Worm (Caenorhabditis elegans) whole organism, L1 larva: ENCODE results near the gene clec-258.

Experiments used
- C16A3.4 ChIP-seq: fragments of 150-350 bp; optimal IDR thresholded peaks from 2 replicates; lab custom pipeline; 2014; ENCODE audit warnings: missing biosample characterization, missing genetic modification characterization
- aha-1 ChIP-seq: fragments of 150-350 bp; optimal IDR thresholded peaks from 2 replicates; lab custom pipeline; 2014; ENCODE audit warnings: missing biosample characterization, missing genetic modification characterization
- aly-2 ChIP-seq: fragments of 150-350 bp; optimal IDR thresholded peaks from 2 replicates; lab custom pipeline; 2014; ENCODE audit warnings: missing biosample characterization, missing genetic modification characterization
- blmp-1 ChIP-seq: fragments of 150-350 bp; optimal IDR thresholded peaks from 2 replicates; lab custom pipeline; 2014; ENCODE audit warnings: missing biosample characterization, missing genetic modification characterization
- ceh-8 ChIP-seq: fragments of 200-800 bp; sonication (Bioruptor generic); optimal IDR thresholded peaks from 2 replicates; lab custom pipeline; 2018; ENCODE audit warnings: mild to moderate bottlenecking, missing genetic modification characterization, moderate library complexity, missing compliant biosample characterization
- ceh-82 ChIP-seq, 3 experiments: fragments of 150-350 bp in 1 of 3; sonication (generic microtip) in 2 of 3; optimal IDR thresholded peaks; 2 replicates each; lab custom pipeline; 2014 to 2017; ENCODE audit warnings: missing biosample characterization in 3 of 3, missing genetic modification characterization in 3 of 3
- ceh-88 ChIP-seq: fragments of 200-800 bp; sonication (Bioruptor generic); IDR thresholded peaks from 2 replicates; pipeline ENCODE4 v1.3.6; 2022; ENCODE audit warnings: missing genetic modification characterization, missing compliant biosample characterization
- ceh-90 ChIP-seq: sonication (generic microtip); optimal IDR thresholded peaks from 2 replicates; lab custom pipeline; 2016; ENCODE audit warnings: missing genetic modification characterization, missing compliant biosample characterization
- dsc-1 ChIP-seq: sonication (generic microtip); optimal IDR thresholded peaks from 2 replicates; lab custom pipeline; 2016; ENCODE audit warnings: mild to moderate bottlenecking, missing genetic modification characterization, missing compliant biosample characterization
- efl-1 ChIP-seq, 4 experiments: fragments of 150-350 bp; optimal IDR thresholded peaks in 3 of 4; peaks in 1 of 4; 1 replicate in 1 of 4; 2 replicates in 3 of 4; lab custom pipeline; 2014; ENCODE audit warnings: missing biosample characterization in 2 of 4, missing genetic modification characterization in 2 of 4, missing genetic modification reagents in 2 of 4
- egl-27 ChIP-seq, 2 experiments: fragments of 150-350 bp in 1 of 2; sonication (generic microtip); optimal IDR thresholded peaks; 3 replicates each; lab custom pipeline; 2017 to 2018; ENCODE audit warnings: missing biosample characterization in 2 of 2, missing genetic modification characterization in 2 of 2, missing genetic modification reagents in 2 of 2
- fkh-8 ChIP-seq: sonication (generic microtip); optimal IDR thresholded peaks from 2 replicates; lab custom pipeline; 2016; ENCODE audit warnings: mild to moderate bottlenecking, missing genetic modification characterization, missing compliant biosample characterization
- hlh-17 ChIP-seq: fragments of 200-800 bp; sonication (Bioruptor generic); optimal IDR thresholded peaks from 2 replicates; lab custom pipeline; 2018; ENCODE audit warnings: missing genetic modification characterization, mild to moderate bottlenecking, missing compliant biosample characterization, moderate library complexity, borderline replicate concordance
- irx-1 ChIP-seq: sonication (generic microtip); optimal IDR thresholded peaks from 2 replicates; lab custom pipeline; 2016; ENCODE audit warnings: missing genetic modification characterization, missing compliant biosample characterization
- lin-13 ChIP-seq: fragments of 150-350 bp; optimal IDR thresholded peaks from 2 replicates; lab custom pipeline; 2014; ENCODE audit warnings: missing biosample characterization, missing genetic modification reagents, missing genetic modification characterization
- lin-15B ChIP-seq: fragments of 150-350 bp; sonication (generic microtip); optimal IDR thresholded peaks from 3 replicates; lab custom pipeline; 2014; ENCODE audit warnings: missing biosample characterization, missing genetic modification characterization
- lin-35 ChIP-seq, 2 experiments: fragments of 150-350 bp; optimal IDR thresholded peaks; 2 replicates each; lab custom pipeline; 2014; ENCODE audit warnings: missing biosample characterization in 2 of 2, missing genetic modification characterization in 2 of 2, missing genetic modification reagents in 2 of 2
- lin-39 ChIP-seq: fragments of 150-350 bp; optimal IDR thresholded peaks from 2 replicates; lab custom pipeline; 2014; ENCODE audit warnings: missing biosample characterization, missing genetic modification reagents, missing genetic modification characterization
- lir-3 ChIP-seq: sonication (generic microtip); optimal IDR thresholded peaks from 2 replicates; lab custom pipeline; 2016; ENCODE audit warnings: mild to moderate bottlenecking, missing genetic modification characterization, moderate library complexity, missing compliant biosample characterization; ENCODE audit not compliant: poor library complexity
- lsy-2 ChIP-seq, 2 experiments: fragments of 150-350 bp; optimal IDR thresholded peaks; 2 replicates each; lab custom pipeline; 2014; ENCODE audit warnings: missing biosample characterization in 2 of 2, missing genetic modification characterization in 2 of 2
- mab-9 ChIP-seq: fragments of 200-800 bp; sonication (Bioruptor generic); IDR thresholded peaks from 2 replicates; pipeline ENCODE4 v1.3.6; 2022; ENCODE audit warnings: missing genetic modification reagents, missing genetic modification characterization, missing compliant biosample characterization
- mdl-1 ChIP-seq, 2 experiments: fragments of 150-350 bp; optimal IDR thresholded peaks; 2 replicates each; lab custom pipeline; 2014 to 2017; ENCODE audit warnings: missing biosample characterization in 2 of 2, missing genetic modification characterization in 2 of 2, inconsistent platforms in 1 of 2
- nhr-12 ChIP-seq: sonication (generic microtip); optimal IDR thresholded peaks from 2 replicates; lab custom pipeline; 2017; ENCODE audit warnings: missing biosample characterization, missing genetic modification characterization
- nhr-20 ChIP-seq: sonication (generic microtip); optimal IDR thresholded peaks from 2 replicates; lab custom pipeline; 2016; ENCODE audit warnings: mild to moderate bottlenecking, missing genetic modification characterization, missing compliant biosample characterization
- nhr-237 ChIP-seq: fragments of 150-350 bp; optimal IDR thresholded peaks from 2 replicates; lab custom pipeline; 2014; ENCODE audit warnings: missing biosample characterization, missing genetic modification characterization
- nhr-28 ChIP-seq: fragments of 150-350 bp; optimal IDR thresholded peaks from 2 replicates; lab custom pipeline; 2014; ENCODE audit warnings: missing biosample characterization, missing genetic modification characterization
- nhr-71 ChIP-seq: sonication (generic microtip); optimal IDR thresholded peaks from 2 replicates; lab custom pipeline; 2016; ENCODE audit warnings: mild to moderate bottlenecking, missing genetic modification characterization, moderate library complexity, missing compliant biosample characterization
- nhr-76 ChIP-seq: sonication (generic microtip); optimal IDR thresholded peaks from 2 replicates; lab custom pipeline; 2017; ENCODE audit warnings: missing biosample characterization, missing genetic modification characterization
- nhr-84 ChIP-seq: sonication (generic microtip); optimal IDR thresholded peaks from 2 replicates; lab custom pipeline; 2017; ENCODE audit warnings: missing biosample characterization, missing genetic modification characterization
- pax-3 ChIP-seq: fragments of 200-800 bp; sonication (Bioruptor generic); optimal IDR thresholded peaks from 2 replicates; lab custom pipeline; 2018; ENCODE audit warnings: mild to moderate bottlenecking, missing genetic modification characterization, moderate library complexity, missing compliant biosample characterization
- pqm-1 ChIP-seq: sonication (generic microtip); optimal IDR thresholded peaks from 3 replicates; lab custom pipeline; 2017; ENCODE audit warnings: missing biosample characterization, missing genetic modification characterization
- snu-23 ChIP-seq: sonication (generic microtip); optimal IDR thresholded peaks from 2 replicates; lab custom pipeline; 2016; ENCODE audit warnings: missing genetic modification characterization, missing compliant biosample characterization
- sox-4 ChIP-seq: sonication (generic microtip); optimal IDR thresholded peaks from 2 replicates; lab custom pipeline; 2016; ENCODE audit warnings: missing genetic modification characterization, missing compliant biosample characterization
- swsn-7 ChIP-seq: sonication (generic microtip); optimal IDR thresholded peaks from 2 replicates; lab custom pipeline; 2016; ENCODE audit warnings: missing genetic modification characterization, missing compliant biosample characterization
- unc-130 ChIP-seq: fragments of 150-350 bp; optimal IDR thresholded peaks from 2 replicates; lab custom pipeline; 2017; ENCODE audit warnings: missing biosample characterization, missing genetic modification characterization, inconsistent platforms
- unc-62 ChIP-seq: fragments of 150-350 bp; optimal IDR thresholded peaks from 2 replicates; lab custom pipeline; 2014; ENCODE audit warnings: missing biosample characterization, missing genetic modification reagents, missing genetic modification characterization
- zip-4 ChIP-seq: fragments of 200-800 bp; sonication (Bioruptor generic); optimal IDR thresholded peaks from 2 replicates; lab custom pipeline; 2018; ENCODE audit warnings: mild to moderate bottlenecking, missing genetic modification characterization, moderate library complexity, missing compliant biosample characterization
- ztf-11 ChIP-seq, 2 experiments: sonication (generic microtip); optimal IDR thresholded peaks; 2 replicates each; lab custom pipeline; 2016 to 2017; ENCODE audit warnings: missing genetic modification characterization in 2 of 2, missing biosample characterization in 1 of 2, missing compliant biosample characterization in 1 of 2

The clec-258 gene

ce11 chrV:19794931-19795330 is 6.7 kb downstream of the clec-258 start, which contains the start of gene M162.7:
TSS of gene M162.7 (minus strand) at chrV:19795031.
- TF ChIP-seq hlh-17 (GFP tag; lab: Kevin White, UChicago) (no peak), lin-13 (GFP tag; lab: Kevin White, UChicago) (no peak), nhr-28 (tag; lab: Kevin White, UChicago) (no peak), aha-1 (no peak), unc-62 (GFP tag; lab: Kevin White, UChicago) (no peak), blmp-1 (tag; lab: Kevin White, UChicago) (no peak), irx-1 (no peak), snu-23 (GFP tag; lab: Kevin White, UChicago) (no peak), zip-4 (GFP tag; lab: Kevin White, UChicago) (no peak)
- TF ChIP-seq, all 84 proteins: peak for 0

ce11 chrV:19801033-19801432 is 12.8 kb downstream of the clec-258 start, which contains the start of gene Y116F11B.2:
TSS of gene Y116F11B.2 (minus strand) at chrV:19801133.
- TF ChIP-seq aly-2 (tag; lab: Kevin White, UChicago) (no peak), blmp-1 (tag; lab: Kevin White, UChicago) (peak; percentile 12)

ce11 chrV:19802797-19803196 is 14.6 kb downstream of the clec-258 start:
- TF ChIP-seq mdl-1 (tag; optimal IDR thresholded peaks at IDR 0.05; lab: Kevin White, UChicago) = no peak
- TF ChIP-seq snu-23 (GFP tag; lab: Kevin White, UChicago) = no peak
- TF ChIP-seq ztf-11 (tag; optimal IDR thresholded peaks at IDR 0.05; lab: Kevin White, UChicago) = no peak
- no peak for TF ChIP-seq C16A3.4 (tag; lab: Kevin White, UChicago)
- TF ChIP-seq ceh-90 (tag; lab: Kevin White, UChicago) = no peak
- TF ChIP-seq sox-4 (tag; lab: Kevin White, UChicago) = peak; percentile 33
- no peak for TF ChIP-seq ceh-82 (tag; optimal IDR thresholded peaks at IDR 0.05; lab: Kevin White, UChicago)
- TF ChIP-seq dsc-1 (tag; lab: Kevin White, UChicago) = peak; percentile 92
- no peak for TF ChIP-seq mab-9
- TF ChIP-seq lsy-2 (tag; optimal IDR thresholded peaks at IDR 0.05; lab: Kevin White, UChicago) = no peak
- TF ChIP-seq unc-62 (GFP tag; lab: Kevin White, UChicago) = no peak
- TF ChIP-seq aha-1 = no peak
- no peak for TF ChIP-seq egl-27 (tag; optimal IDR thresholded peaks at IDR 0.05; lab: Kevin White, UChicago)

ce11 chrV:19805548-19805947 is 17.3 kb downstream of the clec-258 start:
- TF ChIP-seq aly-2 (tag; lab: Kevin White, UChicago) (no peak), snu-23 (GFP tag; lab: Kevin White, UChicago) (no peak), pax-3 (tag; lab: Kevin White, UChicago) (peak; percentile 8), lir-3 (no peak), unc-130 (no peak), nhr-20 (no peak), fkh-8 (tag; lab: Kevin White, UChicago) (peak; percentile 51), lin-13 (GFP tag; lab: Kevin White, UChicago) (no peak), nhr-71 (tag; lab: Kevin White, UChicago) (peak; percentile 8), hlh-17 (GFP tag; lab: Kevin White, UChicago) (no peak), ceh-8 (GFP tag; lab: Kevin White, UChicago) (peak; percentile 71), swsn-7 (tag; lab: Kevin White, UChicago) (no peak), lin-39 (tag; lab: Kevin White, UChicago) (no peak), dsc-1 (tag; lab: Kevin White, UChicago) (peak; percentile 40), ceh-88 (no peak), efl-1 (optimal IDR thresholded peaks at IDR 0.05; lab: Kevin White, UChicago) (no peak), efl-1 (GFP tag; optimal IDR thresholded peaks at IDR 0.05 in 1 of 2; lab: Kevin White, UChicago) (peak in 1 of 2 experiments; percentile 37)

ce11 chrV:19814833-19815232 is 26.6 kb downstream of the clec-258 start, which contains the start of gene daf-28:
TSS of gene daf-28 (plus strand) at chrV:19815133.
- TF ChIP-seq aha-1 (no peak), lin-35 (GFP tag; optimal IDR thresholded peaks at IDR 0.05; lab: Kevin White, UChicago) (no peak), nhr-12 (tag; lab: Kevin White, UChicago) (no peak), ceh-90 (tag; lab: Kevin White, UChicago) (no peak), aly-2 (tag; lab: Kevin White, UChicago) (no peak), mab-9 (no peak), nhr-76 (tag; lab: Kevin White, UChicago) (no peak), lin-15B (tag; lab: Kevin White, UChicago) (no peak), nhr-237 (tag; lab: Kevin White, UChicago) (no peak), nhr-84 (tag; lab: Kevin White, UChicago) (no peak), pqm-1 (tag; lab: Kevin White, UChicago) (no peak), blmp-1 (tag; lab: Kevin White, UChicago) (no peak)
- TF ChIP-seq, all 84 proteins: peak for 0
